Fruit fly (Drosophila melanogaster): Measurements from ENCODE around the gene Vha100-5.

The Vha100-5 gene

dm6 chr2L:11738554-11738982 lies at the start of gene Vha100-5:
Gene Vha100-5, plus strand, starts transcription at chr2L:11738948.
- peak; percentile 56 for TF ChIP-seq vri (GFP tag; optimal IDR thresholded peaks at IDR 0.05)
- TF ChIP-seq CG9139 (GFP tag; optimal IDR thresholded peaks at IDR 0.05) = no peak

- TF ChIP-seq esn (GFP tag; optimal IDR thresholded peaks at IDR 0.05) = no peak
Measured at dm6 chr2L:11694504-11694903, 44.2 kb upstream of the Vha100-5 start, which contains the start of gene CG4988. Gene CG4988, plus strand, starts transcription at chr2L:11694804.

- TF ChIP-seq CG6808 (GFP tag; optimal IDR thresholded peaks at IDR 0.05) (no peak), CG8632 (GFP tag; optimal IDR thresholded peaks at IDR 0.05) (no peak), salr (GFP tag; optimal IDR thresholded peaks at IDR 0.05) (no peak), Sox14 (GFP tag; optimal IDR thresholded peaks at IDR 0.05) (no peak), fkh (GFP tag; optimal IDR thresholded peaks at IDR 0.05) (peak; percentile 3), svp (GFP tag) (peak; percentile 56)
Measured at dm6 chr2L:11701819-11702218, 36.9 kb upstream of the Vha100-5 start.

- peak; percentile 73 for TF ChIP-seq fkh (GFP tag; optimal IDR thresholded peaks at IDR 0.05)
- TF ChIP-seq Ets21C (GFP tag; optimal IDR thresholded peaks at IDR 0.05) = no peak
- TF ChIP-seq svp (GFP tag) = peak; percentile 51
- peak; percentile 35 for TF ChIP-seq vri (GFP tag; optimal IDR thresholded peaks at IDR 0.05)
- TF ChIP-seq Eip78C (GFP tag) = peak; percentile 56
Measured at dm6 chr2L:11735975-11736374, 2.8 kb upstream of the Vha100-5 start.

- TF ChIP-seq CG34406 (GFP tag; optimal IDR thresholded peaks at IDR 0.05) = no peak
- TF ChIP-seq CG10631 (GFP tag; optimal IDR thresholded peaks at IDR 0.05) = no peak
- no peak for TF ChIP-seq fd59A (GFP tag; optimal IDR thresholded peaks at IDR 0.05)
- peak; percentile 47 for TF ChIP-seq svp (GFP tag)
Measured at dm6 chr2L:11737648-11738047, 1.1 kb upstream of the Vha100-5 start.

dm6 chr2L:11740595-11740994 lies 1.8 kb downstream of the Vha100-5 start:
- TF ChIP-seq vri (GFP tag; optimal IDR thresholded peaks at IDR 0.05) = peak; percentile 86
- no peak for TF ChIP-seq CG7368 (GFP tag; optimal IDR thresholded peaks at IDR 0.05)
- peak; percentile 25 for TF ChIP-seq Eip93F (GFP tag; optimal IDR thresholded peaks at IDR 0.05)
- TF ChIP-seq cyc (GFP tag; optimal IDR thresholded peaks at IDR 0.05) = no peak

- TF ChIP-seq svp (GFP tag) (peak; percentile 27), CG32006 (GFP tag; optimal IDR thresholded peaks at IDR 0.05) (no peak), Sox15 (GFP tag; optimal IDR thresholded peaks at IDR 0.05) (no peak), CG34406 (GFP tag; optimal IDR thresholded peaks at IDR 0.05) (no peak), CG7368 (GFP tag; optimal IDR thresholded peaks at IDR 0.05) (no peak)
Measured at dm6 chr2L:11753455-11753854, 14.7 kb downstream of the Vha100-5 start, which contains the start of gene CG42470. Gene CG42470, minus strand, starts transcription at chr2L:11753555.

- TF ChIP-seq CG8319 (GFP tag; optimal IDR thresholded peaks at IDR 0.05) (no peak), CG34406 (GFP tag; optimal IDR thresholded peaks at IDR 0.05) (no peak)
Measured at dm6 chr2L:11753922-11754321, 15.2 kb downstream of the Vha100-5 start, which contains the start of gene CG42471. Gene CG42471, minus strand, starts transcription at chr2L:11754022.

dm6 chr2L:11754402-11754801 lies 15.7 kb downstream of the Vha100-5 start, which contains the start of gene Sfp33A1:
Gene Sfp33A1, minus strand, starts transcription at chr2L:11754502.
- TF ChIP-seq CG8632 (GFP tag; optimal IDR thresholded peaks at IDR 0.05) = no peak
- TF ChIP-seq CG31627 (GFP tag; optimal IDR thresholded peaks at IDR 0.05) = no peak
- TF ChIP-seq Sox14 (GFP tag; optimal IDR thresholded peaks at IDR 0.05) = no peak
- TF ChIP-seq dsx (GFP tag; optimal IDR thresholded peaks at IDR 0.05; ENCODE audit: poor library complexity, severe bottlenecking) = no peak
- no peak for TF ChIP-seq CG6854 (GFP tag; optimal IDR thresholded peaks at IDR 0.05)

Data from whole organism, prepupa.